Worm (Caenorhabditis elegans) whole organism, L3 larva: Measurements from ENCODE around the gene K04D7.6.

Experiments used
- R02D3.7 ChIP-seq: fragments of 150-350 bp; optimal IDR thresholded peaks from 2 replicates; lab custom pipeline; 2014; ENCODE audit warnings: missing biosample characterization, missing genetic modification characterization
- ama-1 ChIP-seq: fragments of 150-350 bp; optimal IDR thresholded peaks from 2 replicates; lab custom pipeline; 2018
- ceh-28 ChIP-seq: fragments of 150-350 bp; optimal IDR thresholded peaks from 2 replicates; lab custom pipeline; 2014; ENCODE audit warnings: missing biosample characterization, missing genetic modification reagents, missing genetic modification characterization
- ceh-9 ChIP-seq: sonication (generic microtip); optimal IDR thresholded peaks from 2 replicates; lab custom pipeline; 2018; ENCODE audit warnings: missing biosample characterization, missing genetic modification characterization
- daf-12 ChIP-seq: fragments of 150-350 bp; optimal IDR thresholded peaks from 2 replicates; lab custom pipeline; 2014; ENCODE audit warnings: missing biosample characterization, missing genetic modification reagents, missing genetic modification characterization
- egl-27 ChIP-seq: sonication (generic microtip); optimal IDR thresholded peaks from 4 replicates; lab custom pipeline; 2017; ENCODE audit warnings: missing biosample characterization, missing genetic modification reagents, missing genetic modification characterization
- egl-5 ChIP-seq: fragments of 150-350 bp; optimal IDR thresholded peaks from 2 replicates; lab custom pipeline; 2017; ENCODE audit warnings: missing biosample characterization, missing genetic modification reagents, missing genetic modification characterization, inconsistent platforms
- elt-1 ChIP-seq: fragments of 150-350 bp; optimal IDR thresholded peaks from 2 replicates; lab custom pipeline; 2014; ENCODE audit warnings: missing biosample characterization, missing genetic modification characterization
- elt-2 ChIP-seq: sonication (generic microtip); optimal IDR thresholded peaks from 2 replicates; lab custom pipeline; 2016; ENCODE audit warnings: missing genetic modification reagents, mild to moderate bottlenecking, missing genetic modification characterization, missing compliant biosample characterization
- elt-3 ChIP-seq, 3 experiments: fragments of 150-350 bp in 1 of 3; sonication (generic microtip) in 2 of 3; optimal IDR thresholded peaks; 2 replicates in 2 of 3; 4 replicates in 1 of 3; lab custom pipeline; 2014 to 2017; ENCODE audit warnings: missing biosample characterization in 3 of 3, missing genetic modification characterization in 3 of 3
- eor-1 ChIP-seq, 2 experiments: fragments of 150-350 bp; optimal IDR thresholded peaks; 2 replicates each; lab custom pipeline; 2014 to 2018; ENCODE audit warnings: missing biosample characterization in 2 of 2, missing genetic modification characterization in 2 of 2
- fkh-10 ChIP-seq: sonication (generic microtip); optimal IDR thresholded peaks from 2 replicates; lab custom pipeline; 2017; ENCODE audit warnings: missing biosample characterization, missing genetic modification reagents, missing genetic modification characterization
- hmg-11 ChIP-seq: sonication (generic microtip); optimal IDR thresholded peaks from 2 replicates; lab custom pipeline; 2016; ENCODE audit warnings: missing genetic modification characterization, missing compliant biosample characterization
- jun-1 ChIP-seq: fragments of 150-350 bp; optimal IDR thresholded peaks from 2 replicates; lab custom pipeline; 2014; ENCODE audit warnings: missing biosample characterization, missing genetic modification reagents, missing genetic modification characterization
- lin-15B ChIP-seq: fragments of 150-350 bp; optimal IDR thresholded peaks from 2 replicates; lab custom pipeline; 2014; ENCODE audit warnings: missing biosample characterization, missing genetic modification characterization
- mdl-1 ChIP-seq: fragments of 150-350 bp; optimal IDR thresholded peaks from 2 replicates; lab custom pipeline; 2014; ENCODE audit warnings: missing biosample characterization, missing genetic modification characterization
- mml-1 ChIP-seq: fragments of 150-350 bp; sonication (generic microtip); optimal IDR thresholded peaks from 3 replicates; lab custom pipeline; 2014; ENCODE audit warnings: missing biosample characterization, missing genetic modification characterization
- nfya-1 ChIP-seq: sonication (generic microtip); optimal IDR thresholded peaks from 2 replicates; lab custom pipeline; 2017; ENCODE audit warnings: missing genetic modification characterization, mild to moderate bottlenecking, missing compliant biosample characterization, antibody characterized with exemption, moderate library complexity; ENCODE audit not compliant: insufficient read depth
- nhr-11 ChIP-seq: fragments of 150-350 bp; optimal IDR thresholded peaks from 2 replicates; lab custom pipeline; 2014; ENCODE audit warnings: missing biosample characterization, missing genetic modification characterization
- nhr-12 ChIP-seq: fragments of 150-350 bp; optimal IDR thresholded peaks from 2 replicates; lab custom pipeline; 2014; ENCODE audit warnings: missing biosample characterization, missing genetic modification characterization
- nhr-237 ChIP-seq: fragments of 150-350 bp; optimal IDR thresholded peaks from 2 replicates; lab custom pipeline; 2014; ENCODE audit warnings: missing biosample characterization, missing genetic modification characterization
- nhr-28 ChIP-seq: fragments of 150-350 bp; optimal IDR thresholded peaks from 2 replicates; lab custom pipeline; 2014; ENCODE audit warnings: missing biosample characterization, missing genetic modification characterization
- nhr-67 ChIP-seq: fragments of 150-350 bp; optimal IDR thresholded peaks from 2 replicates; lab custom pipeline; 2014; ENCODE audit warnings: missing biosample characterization, missing genetic modification characterization
- nhr-76 ChIP-seq: fragments of 150-350 bp; sonication (generic microtip); optimal IDR thresholded peaks from 5 replicates; lab custom pipeline; 2014; ENCODE audit warnings: missing biosample characterization, missing genetic modification characterization
- pha-4 ChIP-seq: fragments of 150-350 bp; optimal IDR thresholded peaks from 2 replicates; lab custom pipeline; 2014; ENCODE audit warnings: missing biosample characterization, missing genetic modification reagents, missing genetic modification characterization
- pqm-1 ChIP-seq: fragments of 150-350 bp; optimal IDR thresholded peaks from 2 replicates; lab custom pipeline; 2017; ENCODE audit warnings: missing biosample characterization, missing genetic modification characterization, inconsistent platforms
- sea-2 ChIP-seq: fragments of 150-350 bp; sonication (generic microtip); optimal IDR thresholded peaks from 4 replicates; lab custom pipeline; 2014; ENCODE audit warnings: missing biosample characterization, missing genetic modification reagents, missing genetic modification characterization
- snpc-4 ChIP-seq: fragments of 150-350 bp; optimal IDR thresholded peaks from 2 replicates; lab custom pipeline; 2014; ENCODE audit warnings: missing biosample characterization, missing genetic modification characterization
- tbx-2 ChIP-seq: sonication (generic microtip); optimal IDR thresholded peaks from 2 replicates; lab custom pipeline; 2016; ENCODE audit warnings: mild to moderate bottlenecking, missing genetic modification characterization, missing compliant biosample characterization
- unc-39 ChIP-seq: sonication (generic microtip); optimal IDR thresholded peaks from 4 replicates; lab custom pipeline; 2017; ENCODE audit warnings: missing biosample characterization, missing genetic modification characterization
- ztf-11 ChIP-seq: fragments of 150-350 bp; optimal IDR thresholded peaks from 2 replicates; lab custom pipeline; 2014; ENCODE audit warnings: missing biosample characterization, missing genetic modification characterization
- ztf-4 ChIP-seq: fragments of 150-350 bp; optimal IDR thresholded peaks from 2 replicates; lab custom pipeline; 2014; ENCODE audit warnings: missing biosample characterization, missing genetic modification characterization

The K04D7.6 gene

DNA sequence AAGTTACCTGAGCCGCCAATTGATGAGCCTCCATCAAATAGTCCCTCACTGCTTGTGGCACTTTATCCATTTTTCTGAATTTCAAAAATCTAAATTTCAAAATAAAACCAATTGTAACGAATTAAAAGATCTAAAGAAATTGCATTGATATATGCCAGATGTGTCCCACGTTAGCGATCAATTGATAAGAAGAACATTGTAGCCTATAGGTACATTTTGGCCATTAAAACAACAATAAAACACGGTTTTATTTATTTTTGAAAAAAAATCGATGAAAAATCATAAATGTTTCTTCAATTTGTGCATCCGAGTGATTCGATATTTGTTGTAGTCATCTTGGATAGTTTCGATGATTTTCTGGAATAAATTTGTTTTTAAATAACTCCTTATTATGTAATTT is 33.0 kb upstream of the K04D7.6 start, which contains the start of gene ech-8:
TSS of gene ech-8 (minus strand) at position 132 of the 400 bp plus-strand sequence.
- TF ChIP-seq ztf-4 (tag; lab: Kevin White, UChicago) (no peak), pqm-1 (tag; lab: Kevin White, UChicago) (peak; percentile 56), elt-2 (tag; lab: Kevin White, UChicago) (peak; percentile 54)
- TF ChIP-seq, all 47 proteins: peak for 2

DNA sequence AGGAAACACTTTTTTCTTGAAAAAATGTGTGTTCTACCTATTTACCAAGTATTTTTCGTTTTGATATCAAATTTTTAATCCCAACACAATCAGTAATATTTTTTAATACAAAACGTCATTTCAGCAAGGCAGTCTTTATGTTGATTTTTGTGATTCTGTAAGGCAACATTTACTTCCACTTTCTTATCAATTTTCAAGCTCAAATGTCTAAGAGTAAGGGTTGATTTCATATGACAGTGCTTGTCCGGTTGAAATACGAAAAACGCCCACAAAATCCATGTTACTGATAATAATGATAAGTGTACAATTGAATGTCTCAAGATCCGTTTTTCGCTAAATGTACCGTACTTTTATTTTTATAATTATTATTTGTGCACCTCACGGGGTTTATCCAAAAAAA is 30.0 kb upstream of the K04D7.6 start:
- TF ChIP-seq elt-2 (tag; lab: Kevin White, UChicago), result peak; percentile 71
- TF ChIP-seq pqm-1 (tag; lab: Kevin White, UChicago), result peak; percentile 83
- TF ChIP-seq nhr-237 (tag; lab: Kevin White, UChicago), result no peak
- peak; percentile 56 for TF ChIP-seq jun-1 (tag; lab: Kevin White, UChicago)

DNA sequence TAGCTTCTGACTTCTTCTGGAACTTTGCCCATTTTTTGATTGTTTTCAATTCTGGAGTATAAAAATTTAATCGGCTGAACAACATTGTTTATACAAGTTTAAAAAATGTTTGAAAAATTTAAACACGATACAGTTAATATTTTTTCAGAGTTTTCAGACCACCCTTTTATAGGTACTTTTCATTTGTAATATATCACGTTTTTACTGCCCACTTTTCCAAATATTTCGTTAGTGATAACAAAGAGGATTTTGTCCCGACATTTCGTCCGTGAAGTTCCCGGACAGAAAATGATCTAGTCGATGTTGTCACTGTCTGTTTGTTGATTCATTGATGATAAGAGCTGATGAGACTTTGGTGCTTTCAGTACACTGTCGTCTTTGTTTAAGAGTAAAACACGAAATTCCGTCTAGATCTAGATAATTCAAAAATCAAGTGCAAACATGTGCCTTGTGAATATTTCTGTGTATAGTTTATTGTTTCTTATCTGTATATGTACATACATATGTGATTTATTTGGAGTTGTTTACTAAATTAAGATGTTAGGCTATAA is 29.3 kb upstream of the K04D7.6 start, which contains the start of gene ech-9:
TSS of gene ech-9 (minus strand) at position 51 of the 551 bp plus-strand sequence.
- TF ChIP-seq elt-2 (tag; lab: Kevin White, UChicago), result peak; percentile 58
- no peak for TF ChIP-seq pha-4
- no peak for TF ChIP-seq nhr-76 (tag; lab: Kevin White, UChicago)
- peak; percentile 84 for TF ChIP-seq pqm-1 (tag; lab: Kevin White, UChicago)
- no peak for TF ChIP-seq R02D3.7 (tag; lab: Kevin White, UChicago)
- TF ChIP-seq hmg-11 (tag; lab: Kevin White, UChicago), result no peak
- TF ChIP-seq, all 47 proteins: peak for 2

DNA sequence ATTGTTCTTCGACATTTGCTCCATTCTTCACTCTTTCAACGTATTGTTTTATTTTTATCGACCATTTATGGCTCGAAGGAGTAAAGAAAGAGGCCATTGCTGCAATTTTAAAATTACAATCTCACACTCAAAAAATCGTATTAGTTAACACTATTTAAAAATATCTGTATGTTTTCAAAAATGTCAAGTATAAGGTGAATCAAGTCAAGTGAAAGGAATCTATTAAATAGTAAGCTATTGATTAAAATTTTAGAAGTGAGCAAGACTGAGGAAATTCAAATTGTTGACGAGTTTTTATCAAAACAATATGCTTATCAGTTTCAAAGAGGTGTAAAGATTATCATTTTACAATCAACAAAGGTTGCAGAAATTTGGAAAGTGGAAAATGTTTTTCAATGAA is 26.4 kb upstream of the K04D7.6 start, which contains the start of gene F01G10.4:
TSS of gene F01G10.4 (minus strand) at position 101 of the 400 bp plus-strand sequence.
- TF ChIP-seq nhr-28 (tag; lab: Kevin White, UChicago), result no peak
- TF ChIP-seq ceh-28 (tag; lab: Kevin White, UChicago), result no peak
- no peak for TF ChIP-seq jun-1 (tag; lab: Kevin White, UChicago)
- no peak for TF ChIP-seq ama-1
- TF ChIP-seq R02D3.7 (tag; lab: Kevin White, UChicago), result no peak
- no peak for TF ChIP-seq snpc-4 (tag; lab: Kevin White, UChicago)
- no peak for TF ChIP-seq nhr-11 (tag; lab: Kevin White, UChicago)

DNA sequence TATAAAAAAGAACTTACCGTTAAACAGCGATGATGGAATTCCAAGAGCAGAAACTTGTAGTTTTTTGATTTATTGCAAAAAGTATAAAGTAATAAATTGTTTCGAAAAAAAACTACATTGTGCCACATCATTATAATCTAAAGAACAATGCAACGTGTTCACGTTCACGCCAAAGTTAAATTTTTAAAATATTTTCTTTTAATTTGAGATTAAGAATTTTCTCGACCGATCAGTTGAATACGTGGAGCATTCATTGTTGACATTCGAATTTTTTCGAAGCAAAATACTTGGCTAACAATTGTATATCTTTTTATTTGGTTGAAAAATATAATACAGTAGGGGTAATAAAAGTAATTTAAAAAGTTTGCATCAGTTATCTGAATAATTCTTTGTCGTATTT is 24.9 kb upstream of the K04D7.6 start, which contains the start of gene F01G10.5:
TSS of gene F01G10.5 (minus strand) at position 101 of the 400 bp plus-strand sequence.
- no peak for TF ChIP-seq pqm-1 (tag; lab: Kevin White, UChicago)
- no peak for TF ChIP-seq ama-1
- no peak for TF ChIP-seq nfya-1 (tag; lab: Kevin White, UChicago)
- TF ChIP-seq daf-12 (tag; lab: Kevin White, UChicago), result no peak
- no peak for TF ChIP-seq ceh-9 (tag; lab: Kevin White, UChicago)
- TF ChIP-seq nhr-12 (tag; lab: Kevin White, UChicago), result no peak
- TF ChIP-seq lin-15B (tag; lab: Kevin White, UChicago), result no peak
- TF ChIP-seq tbx-2 (tag; lab: Kevin White, UChicago), result no peak
- no peak for TF ChIP-seq unc-39 (tag; lab: Kevin White, UChicago)
- TF ChIP-seq ceh-28 (tag; lab: Kevin White, UChicago), result no peak
- TF ChIP-seq nhr-28 (tag; lab: Kevin White, UChicago), result no peak
- TF ChIP-seq mml-1 (tag; lab: Kevin White, UChicago), result no peak
- no peak for TF ChIP-seq R02D3.7 (tag; lab: Kevin White, UChicago)
- TF ChIP-seq nhr-76 (tag; lab: Kevin White, UChicago), result no peak
- TF ChIP-seq ztf-4 (tag; lab: Kevin White, UChicago), result no peak
- TF ChIP-seq mdl-1 (tag; lab: Kevin White, UChicago), result no peak

DNA sequence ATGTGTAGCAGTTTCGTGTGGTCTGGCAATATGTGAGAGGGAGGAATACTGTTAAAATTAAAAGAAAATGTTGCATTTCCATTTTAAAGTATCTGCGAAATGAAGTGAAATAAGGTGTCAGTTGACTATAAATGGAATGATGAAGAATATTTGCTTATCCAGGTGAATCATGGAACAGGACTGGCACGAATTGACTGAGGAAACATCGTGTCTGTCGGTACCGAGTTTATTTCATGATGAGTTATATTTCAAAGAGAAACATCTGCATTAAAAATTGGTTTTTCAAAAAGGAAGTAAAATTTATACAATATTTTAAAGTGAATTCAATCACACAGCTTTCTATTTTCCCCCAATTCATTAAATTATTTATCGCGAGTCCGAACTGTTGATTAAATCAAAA is 21.5 kb upstream of the K04D7.6 start, which contains the start of gene F01G10.6:
TSS of gene F01G10.6 (minus strand) at position 101 of the 400 bp plus-strand sequence.
- TF ChIP-seq eor-1 (tag; optimal IDR thresholded peaks at IDR 0.05; lab: Kevin White, UChicago), result no peak
- no peak for TF ChIP-seq sea-2 (GFP tag; lab: Kevin White, UChicago)
- TF ChIP-seq mml-1 (tag; lab: Kevin White, UChicago), result no peak
- TF ChIP-seq hmg-11 (tag; lab: Kevin White, UChicago), result no peak
- TF ChIP-seq mdl-1 (tag; lab: Kevin White, UChicago), result no peak
- no peak for TF ChIP-seq nhr-67 (tag; lab: Kevin White, UChicago)
- TF ChIP-seq elt-3 (tag; optimal IDR thresholded peaks at IDR 0.05; lab: Kevin White, UChicago), result no peak
- TF ChIP-seq pha-4, result no peak
- no peak for TF ChIP-seq nhr-76 (tag; lab: Kevin White, UChicago)
- TF ChIP-seq nfya-1 (tag; lab: Kevin White, UChicago), result no peak
- no peak for TF ChIP-seq elt-1 (tag; lab: Kevin White, UChicago)
- no peak for TF ChIP-seq daf-12 (tag; lab: Kevin White, UChicago)
- no peak for TF ChIP-seq fkh-10 (GFP tag; lab: Kevin White, UChicago)
- no peak for TF ChIP-seq nhr-12 (tag; lab: Kevin White, UChicago)
- TF ChIP-seq egl-5 (tag; lab: Kevin White, UChicago), result no peak
- no peak for TF ChIP-seq ztf-11 (tag; lab: Kevin White, UChicago)
- no peak for TF ChIP-seq snpc-4 (tag; lab: Kevin White, UChicago)
- no peak for TF ChIP-seq egl-27 (tag; lab: Kevin White, UChicago)
- no peak for TF ChIP-seq ama-1
- no peak for TF ChIP-seq ztf-4 (tag; lab: Kevin White, UChicago)
